Worm (Caenorhabditis elegans) whole organism, young adult: ENCODE data around the gene bus-17.

ENCODE experiments used
- B0019.2 ChIP-seq: fragments of 200-800 bp; sonication (Bioruptor generic); conservative IDR thresholded peaks from 2 replicates; pipeline ENCODE4 v1.3.6; 2022; ENCODE audit warnings: missing genetic modification reagents, missing genetic modification characterization, missing compliant biosample characterization
- B0035.1 ChIP-seq: sonication (generic microtip); optimal IDR thresholded peaks from 2 replicates; lab custom pipeline; 2016; ENCODE audit warnings: missing genetic modification characterization, mild to moderate bottlenecking, missing compliant biosample characterization, missing genotype, missing genetic modification reagents
- D2030.7 ChIP-seq: fragments of 200-800 bp; sonication (Bioruptor generic); IDR thresholded peaks from 2 replicates; pipeline ENCODE4 v1.3.6; 2022; ENCODE audit warnings: missing genetic modification reagents, missing genetic modification characterization, missing compliant biosample characterization
- F10E7.11 ChIP-seq: sonication (generic microtip); optimal IDR thresholded peaks from 2 replicates; lab custom pipeline; 2017; ENCODE audit warnings: mild to moderate bottlenecking, missing genetic modification characterization, moderate library complexity, missing compliant biosample characterization
- F33H1.4 ChIP-seq: fragments of 200-800 bp; sonication (Bioruptor generic); IDR thresholded peaks from 2 replicates; pipeline ENCODE4 v1.3.6; 2022; ENCODE audit warnings: missing genetic modification reagents, missing genetic modification characterization, missing compliant biosample characterization
- F39B2.1 ChIP-seq: fragments of 200-800 bp; sonication (Bioruptor generic); IDR thresholded peaks from 2 replicates; pipeline ENCODE4 v1.3.6; 2022; ENCODE audit warnings: missing genetic modification reagents, missing genetic modification characterization, missing compliant biosample characterization
- F49E8.2 ChIP-seq: sonication (generic microtip); optimal IDR thresholded peaks from 3 replicates; lab custom pipeline; 2017; ENCODE audit warnings: missing genetic modification characterization, mild to moderate bottlenecking, missing compliant biosample characterization, antibody characterized with exemption, moderate library complexity; ENCODE audit not compliant: insufficient read depth
- F55B11.4 ChIP-seq: sonication (generic microtip); optimal IDR thresholded peaks from 2 replicates; lab custom pipeline; 2016; ENCODE audit warnings: missing compliant biosample characterization, missing genetic modification characterization, borderline replicate concordance; ENCODE audit not compliant: insufficient read depth
- F57C9.4 ChIP-seq: sonication (generic microtip); optimal IDR thresholded peaks from 2 replicates; lab custom pipeline; 2017; ENCODE audit warnings: mild to moderate bottlenecking, missing genetic modification characterization, missing compliant biosample characterization
- K11D2.4 ChIP-seq: fragments of 200-800 bp; sonication (Bioruptor generic); IDR thresholded peaks from 2 replicates; pipeline ENCODE4 v1.3.6; 2022; ENCODE audit warnings: missing genetic modification reagents, missing genetic modification characterization, missing compliant biosample characterization
- Y53F4B.3 ChIP-seq: fragments of 200-800 bp; sonication (Bioruptor generic); IDR thresholded peaks from 2 replicates; pipeline ENCODE4 v1.3.6; 2022; ENCODE audit warnings: missing genetic modification reagents, missing genetic modification characterization, missing compliant biosample characterization
- Y53G8AR.9 ChIP-seq: fragments of 200-800 bp; sonication (Bioruptor generic); conservative IDR thresholded peaks from 2 replicates; pipeline ENCODE4 v1.3.6; 2022; ENCODE audit warnings: missing genetic modification reagents, missing genetic modification characterization, missing compliant biosample characterization
- Y56A3A.18 ChIP-seq: fragments of 200-800 bp; sonication (Bioruptor generic); IDR thresholded peaks from 2 replicates; pipeline ENCODE4 v1.3.6; 2022; ENCODE audit warnings: missing genetic modification reagents, missing genetic modification characterization, missing compliant biosample characterization
- Y67H2A.10 ChIP-seq: fragments of 200-800 bp; sonication (Bioruptor generic); conservative IDR thresholded peaks from 2 replicates; pipeline ENCODE4 v1.3.6; 2022; ENCODE audit warnings: missing genetic modification reagents, missing genetic modification characterization, missing compliant biosample characterization
- Y95B8A.8 ChIP-seq: fragments of 200-800 bp; sonication (Bioruptor generic); IDR thresholded peaks from 2 replicates; pipeline ENCODE4 v1.3.6; 2022; ENCODE audit warnings: missing genetic modification reagents, missing genetic modification characterization, missing compliant biosample characterization
- akir-1 ChIP-seq: fragments of 200-800 bp; sonication (Bioruptor generic); optimal IDR thresholded peaks from 2 replicates; lab custom pipeline; 2018; ENCODE audit warnings: mild to moderate bottlenecking, missing genetic modification characterization, moderate library complexity, missing compliant biosample characterization
- aptf-2 ChIP-seq: fragments of 200-800 bp; sonication (Bioruptor generic); conservative IDR thresholded peaks from 2 replicates; pipeline ENCODE4 v1.3.6; 2022; ENCODE audit warnings: missing genetic modification reagents, missing genetic modification characterization, missing compliant biosample characterization
- aptf-3 ChIP-seq: fragments of 200-800 bp; sonication (Bioruptor generic); IDR thresholded peaks from 2 replicates; pipeline ENCODE4 v1.3.6; 2022; ENCODE audit warnings: missing genetic modification characterization, missing compliant biosample characterization
- attf-3 ChIP-seq: fragments of 200-800 bp; sonication (Bioruptor generic); conservative IDR thresholded peaks from 2 replicates; pipeline ENCODE4 v1.3.6; 2022; ENCODE audit warnings: missing genetic modification reagents, missing genetic modification characterization, missing compliant biosample characterization
- attf-5 ChIP-seq: fragments of 200-800 bp; sonication (Bioruptor generic); optimal IDR thresholded peaks from 2 replicates; lab custom pipeline; 2018; ENCODE audit warnings: mild to moderate bottlenecking, missing genetic modification characterization, missing compliant biosample characterization
- ccch-3 ChIP-seq: fragments of 200-800 bp; sonication (Bioruptor generic); optimal IDR thresholded peaks from 2 replicates; lab custom pipeline; 2018; ENCODE audit warnings: mild to moderate bottlenecking, missing genetic modification characterization, missing compliant biosample characterization
- cebp-2 ChIP-seq: fragments of 200-800 bp; sonication (Bioruptor generic); IDR thresholded peaks from 2 replicates; pipeline ENCODE4 v1.3.6; 2022; ENCODE audit warnings: missing genetic modification characterization, missing compliant biosample characterization
- chd-7 ChIP-seq: sonication (generic microtip); optimal IDR thresholded peaks from 2 replicates; lab custom pipeline; 2016; ENCODE audit warnings: mild to moderate bottlenecking, missing genetic modification characterization, moderate library complexity, missing compliant biosample characterization
- egl-44 ChIP-seq: fragments of 200-800 bp; sonication (Bioruptor generic); IDR thresholded peaks from 2 replicates; pipeline ENCODE4 v1.3.6; 2022; ENCODE audit warnings: missing genetic modification reagents, missing genetic modification characterization, missing compliant biosample characterization
- egrh-3 ChIP-seq: fragments of 200-800 bp; sonication (Bioruptor generic); IDR thresholded peaks from 2 replicates; pipeline ENCODE4 v1.3.6; 2022; ENCODE audit warnings: missing genetic modification reagents, missing genetic modification characterization, missing compliant biosample characterization
- him-1 ChIP-seq: sonication (generic microtip); optimal IDR thresholded peaks from 2 replicates; lab custom pipeline; 2016; ENCODE audit warnings: missing genotype, missing genetic modification reagents, missing genetic modification characterization, missing compliant biosample characterization
- hlh-12 ChIP-seq: sonication (generic microtip); optimal IDR thresholded peaks from 2 replicates; lab custom pipeline; 2016; ENCODE audit warnings: missing genetic modification characterization, missing compliant biosample characterization
- hsf-1 ChIP-seq: fragments of 200-800 bp; sonication (Bioruptor generic); IDR thresholded peaks from 2 replicates; pipeline ENCODE4 v1.3.6; 2022; ENCODE audit warnings: missing genetic modification reagents, missing genetic modification characterization, missing compliant biosample characterization
- lag-1 ChIP-seq: fragments of 200-800 bp; sonication (Bioruptor generic); IDR thresholded peaks from 2 replicates; pipeline ENCODE4 v1.3.6; 2022; ENCODE audit warnings: missing genetic modification reagents, missing genetic modification characterization, missing compliant biosample characterization
- lin-26 ChIP-seq: fragments of 200-800 bp; sonication (Bioruptor generic); IDR thresholded peaks from 2 replicates; pipeline ENCODE4 v1.3.6; 2022; ENCODE audit warnings: missing genetic modification reagents, missing genetic modification characterization, missing compliant biosample characterization
- lin-40 ChIP-seq: sonication (generic microtip); optimal IDR thresholded peaks from 2 replicates; lab custom pipeline; 2016; ENCODE audit warnings: missing genetic modification characterization, mild to moderate bottlenecking, missing compliant biosample characterization, missing genotype, missing genetic modification reagents
- lsl-1 ChIP-seq: fragments of 200-800 bp; sonication (Bioruptor generic); optimal IDR thresholded peaks from 2 replicates; lab custom pipeline; 2018; ENCODE audit warnings: mild to moderate bottlenecking, missing genetic modification characterization, moderate library complexity, missing compliant biosample characterization
- mcd-1 ChIP-seq: fragments of 200-800 bp; sonication (Bioruptor generic); IDR thresholded peaks from 2 replicates; pipeline ENCODE4 v1.3.6; 2022; ENCODE audit warnings: missing genetic modification reagents, missing genetic modification characterization, missing compliant biosample characterization
- mxl-1 ChIP-seq: sonication (generic microtip); optimal IDR thresholded peaks from 2 replicates; lab custom pipeline; 2016; ENCODE audit warnings: missing genetic modification characterization, missing compliant biosample characterization
- nfya-1 ChIP-seq: sonication (generic microtip); optimal IDR thresholded peaks from 2 replicates; lab custom pipeline; 2017; ENCODE audit warnings: antibody characterized with exemption, missing compliant biosample characterization, missing genetic modification characterization, borderline replicate concordance; ENCODE audit not compliant: insufficient read depth
- nfya-2 ChIP-seq: fragments of 200-800 bp; sonication (Bioruptor generic); IDR thresholded peaks from 2 replicates; pipeline ENCODE4 v1.3.6; 2022; ENCODE audit warnings: missing genetic modification reagents, missing genetic modification characterization, missing compliant biosample characterization
- nhr-120 ChIP-seq: fragments of 200-800 bp; sonication (Bioruptor generic); IDR thresholded peaks from 2 replicates; pipeline ENCODE4 v1.3.6; 2022; ENCODE audit warnings: missing genetic modification characterization, missing compliant biosample characterization
- nhr-27 ChIP-seq: fragments of 200-800 bp; sonication (Bioruptor generic); optimal IDR thresholded peaks from 2 replicates; lab custom pipeline; 2018; ENCODE audit warnings: mild to moderate bottlenecking, missing genetic modification characterization, moderate library complexity, missing compliant biosample characterization
- pbrm-1 ChIP-seq: fragments of 200-800 bp; sonication (Bioruptor generic); IDR thresholded peaks from 2 replicates; pipeline ENCODE4 v1.3.6; 2022; ENCODE audit warnings: missing genetic modification reagents, missing genetic modification characterization, missing compliant biosample characterization
- rec-8 ChIP-seq, 2 experiments: sonication (generic microtip); optimal IDR thresholded peaks; 2 replicates each; lab custom pipeline; 2016; ENCODE audit warnings: mild to moderate bottlenecking in 2 of 2, missing genetic modification characterization in 2 of 2, missing genetic modification reagents in 2 of 2, missing genotype in 2 of 2, missing biosample characterization in 1 of 2, missing compliant biosample characterization in 1 of 2, moderate library complexity in 1 of 2
- repo-1 ChIP-seq: sonication (generic microtip); optimal IDR thresholded peaks from 2 replicates; lab custom pipeline; 2017; ENCODE audit warnings: mild to moderate bottlenecking, missing genetic modification characterization, missing compliant biosample characterization
- snpc-1.1 ChIP-seq: sonication (generic microtip); optimal IDR thresholded peaks from 2 replicates; lab custom pipeline; 2017; ENCODE audit warnings: missing genetic modification characterization, mild to moderate bottlenecking, missing compliant biosample characterization, antibody characterized with exemption, moderate library complexity, missing genotype, missing genetic modification reagents; ENCODE audit not compliant: insufficient read depth
- snpc-4 ChIP-seq, 5 experiments: fragments of 150-350 bp in 1 of 5; sonication (generic microtip) in 4 of 5; optimal IDR thresholded peaks; 2 replicates each; lab custom pipeline; 2014 to 2018; ENCODE audit warnings: missing genetic modification characterization in 5 of 5, missing biosample characterization in 3 of 5, antibody characterized with exemption in 2 of 5, mild to moderate bottlenecking in 2 of 5, missing compliant biosample characterization in 2 of 5, missing genotype in 2 of 5, moderate library complexity in 2 of 5, missing genetic modification reagents in 1 of 5
- tbx-9 ChIP-seq: sonication (generic microtip); optimal IDR thresholded peaks from 2 replicates; lab custom pipeline; 2016; ENCODE audit warnings: borderline replicate concordance, missing genetic modification characterization, inconsistent platforms, missing compliant biosample characterization
- xnd-1 ChIP-seq: sonication (generic microtip); optimal IDR thresholded peaks from 2 replicates; lab custom pipeline; 2016; ENCODE audit warnings: missing genotype, missing genetic modification reagents, missing genetic modification characterization, missing compliant biosample characterization
- zfh-2 ChIP-seq: fragments of 200-800 bp; sonication (Bioruptor generic); conservative IDR thresholded peaks from 2 replicates; pipeline ENCODE4 v1.3.6; 2022; ENCODE audit warnings: missing genetic modification reagents, missing genetic modification characterization, missing compliant biosample characterization
- zim-3 ChIP-seq: sonication (generic microtip); optimal IDR thresholded peaks from 2 replicates; lab custom pipeline; 2017; ENCODE audit warnings: mild to moderate bottlenecking, missing genetic modification characterization, moderate library complexity, missing compliant biosample characterization
- ztf-18 ChIP-seq: sonication (generic microtip); optimal IDR thresholded peaks from 2 replicates; lab custom pipeline; 2016; ENCODE audit warnings: missing genotype, mild to moderate bottlenecking, missing genetic modification characterization, missing compliant biosample characterization

bus-17 gene

DNA sequence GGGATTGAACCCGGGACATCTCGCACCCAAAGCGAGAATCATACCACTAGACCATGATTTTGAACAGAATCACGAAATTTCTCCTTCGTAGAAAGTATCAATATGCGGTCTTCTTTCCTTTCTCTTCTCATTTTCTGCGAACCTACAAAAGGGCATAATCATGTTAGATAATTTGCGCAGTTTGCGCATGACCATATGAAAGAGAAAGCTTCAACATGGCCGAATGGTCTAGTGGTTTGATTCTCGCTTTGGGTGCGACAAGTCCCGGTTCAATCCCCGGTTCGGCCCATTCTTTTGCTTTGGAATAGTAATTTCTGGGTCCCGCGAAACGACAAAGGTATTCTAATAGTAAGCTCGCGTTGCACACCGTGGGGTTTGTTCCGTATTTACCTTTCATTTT is 18.3 kb downstream of the bus-17 start (continued):
- TF ChIP-seq ztf-18, result no peak
- TF ChIP-seq him-1, result no peak
- no peak for TF ChIP-seq B0035.1 (tag; lab: Kevin White, UChicago)
- no peak for TF ChIP-seq zim-3 (tag; lab: Kevin White, UChicago)
- TF ChIP-seq mxl-1, result no peak
- TF ChIP-seq F57C9.4 (tag; lab: Kevin White, UChicago), result no peak
- no peak for TF ChIP-seq attf-5 (GFP tag; lab: Kevin White, UChicago)
- no peak for TF ChIP-seq chd-7 (tag; lab: Kevin White, UChicago)
- 0 out of 2 replicates have a peak, but pooled peaks have one; percentile 40 for TF ChIP-seq Y56A3A.18
- TF ChIP-seq snpc-1.1, result no peak
- TF ChIP-seq F33H1.4 (GFP tag; lab: Robert Waterston, UW), result no peak
- no peak for TF ChIP-seq nfya-1 (tag; lab: Kevin White, UChicago)
- TF ChIP-seq hsf-1 (GFP tag; lab: Robert Waterston, UW), result no peak
- TF ChIP-seq Y53F4B.3, result no peak
- no peak for TF ChIP-seq K11D2.4 (GFP tag; lab: Robert Waterston, UW)
- TF ChIP-seq pbrm-1 (GFP tag; lab: Robert Waterston, UW), result no peak
- no peak for TF ChIP-seq repo-1 (tag; lab: Kevin White, UChicago)
- TF ChIP-seq Y95B8A.8 (GFP tag; lab: Robert Waterston, UW), result no peak
- TF ChIP-seq F55B11.4 (tag; lab: Kevin White, UChicago), result no peak
- TF ChIP-seq attf-3 (GFP tag; lab: Robert Waterston, UW), result no peak
- TF ChIP-seq nhr-120 (GFP tag; lab: Robert Waterston, UW), result no peak
- TF ChIP-seq xnd-1, result no peak
- TF ChIP-seq lin-26, result peak; percentile 35; the same call in 1 of the 2 replicates
- TF ChIP-seq rec-8 (tag; optimal IDR thresholded peaks at IDR 0.05; lab: Kevin White, UChicago), result no peak
- TF ChIP-seq lag-1 (GFP tag; lab: Robert Waterston, UW), result no peak
- no peak for TF ChIP-seq cebp-2
- no peak for TF ChIP-seq Y53G8AR.9 (GFP tag; lab: Robert Waterston, UW)
- 0 out of 2 replicates have a peak, but pooled peaks have one; percentile 17 for TF ChIP-seq mcd-1 (GFP tag; lab: Robert Waterston, UW)
- no peak for TF ChIP-seq Y67H2A.10
- TF ChIP-seq F49E8.2 (tag; lab: Kevin White, UChicago), result no peak
- no peak for TF ChIP-seq lsl-1
- peak; percentile 36; the same call in 1 of the 2 replicates for TF ChIP-seq D2030.7
- no peak for TF ChIP-seq tbx-9
- no peak for TF ChIP-seq ccch-3 (GFP tag; lab: Kevin White, UChicago)
- no peak for TF ChIP-seq snpc-4 (GFP tag; optimal IDR thresholded peaks at IDR 0.05; lab: Kevin White, UChicago)
- TF ChIP-seq snpc-4 (tag; optimal IDR thresholded peaks at IDR 0.05; lab: Kevin White, UChicago), result peak in 2 of 4 experiments; percentile 11 to 54
- TF ChIP-seq akir-1 (GFP tag; lab: Kevin White, UChicago), result no peak
- no peak for TF ChIP-seq hlh-12 (tag; lab: Kevin White, UChicago)
- TF ChIP-seq zfh-2 (GFP tag; lab: Robert Waterston, UW), result no peak
- TF ChIP-seq F10E7.11 (tag; lab: Kevin White, UChicago), result no peak
- no peak for TF ChIP-seq egl-44 (GFP tag; lab: Robert Waterston, UW)
- no peak for TF ChIP-seq B0019.2 (GFP tag; lab: Robert Waterston, UW)
- no peak for TF ChIP-seq nhr-27 (tag; lab: Kevin White, UChicago)
- TF ChIP-seq aptf-2 (GFP tag; lab: Robert Waterston, UW), result no peak
- no peak for TF ChIP-seq egrh-3 (GFP tag; lab: Robert Waterston, UW)
- no peak for TF ChIP-seq aptf-3 (GFP tag; lab: Robert Waterston, UW)
- TF ChIP-seq lin-40 (tag; lab: Kevin White, UChicago), result peak; percentile 9
- TF ChIP-seq nfya-2 (GFP tag; lab: Robert Waterston, UW), result no peak
- no peak for TF ChIP-seq F39B2.1
